Fruit fly (Drosophila melanogaster) S2 (cell line): ENCODE data around the gene Pcmt.

Source experiments
- CG8478 ChIP-seq: fragments of >200 bp; optimal IDR thresholded peaks from 2 replicates; lab custom pipeline; 2018
- CTCF ChIP-seq, 2 experiments: fragments of >200 bp; optimal IDR thresholded peaks; 2 replicates each; lab custom pipeline; 2018

DNA sequence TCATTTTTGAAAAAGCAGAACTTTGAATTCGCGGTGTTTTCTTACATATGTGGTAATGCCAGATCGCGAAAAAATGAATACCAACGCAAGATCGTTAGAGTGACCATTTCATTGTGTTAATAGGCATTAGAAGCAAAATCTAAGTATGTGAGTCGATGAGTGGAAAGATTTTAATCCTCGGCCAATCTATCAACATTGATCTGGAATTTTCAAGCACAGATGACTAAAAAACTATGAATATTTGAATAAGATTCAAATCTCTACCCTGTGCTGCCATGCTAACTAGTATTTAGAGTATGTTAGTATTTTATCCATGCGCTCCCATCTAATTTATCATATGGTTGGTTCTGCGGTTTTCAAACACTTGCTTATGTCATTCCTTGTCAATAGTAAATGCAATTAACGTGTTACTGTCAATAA is 37.5 kb downstream of the Pcmt start:
- TF ChIP-seq CG8478 (lab: Kevin White, UChicago) (no peak), CTCF (optimal IDR thresholded peaks at IDR 0.05; lab: Kevin White, UChicago) (no peak)
